Fruit fly (Drosophila melanogaster) S2 (cell line): ENCODE measurements around the gene SREBP.

ENCODE experiments used
- CG8478 ChIP-seq: fragments of >200 bp; optimal IDR thresholded peaks from 2 replicates; lab custom pipeline; 2018
- CTCF ChIP-seq, 2 experiments: fragments of >200 bp; optimal IDR thresholded peaks; 2 replicates each; lab custom pipeline; 2018

DNA sequence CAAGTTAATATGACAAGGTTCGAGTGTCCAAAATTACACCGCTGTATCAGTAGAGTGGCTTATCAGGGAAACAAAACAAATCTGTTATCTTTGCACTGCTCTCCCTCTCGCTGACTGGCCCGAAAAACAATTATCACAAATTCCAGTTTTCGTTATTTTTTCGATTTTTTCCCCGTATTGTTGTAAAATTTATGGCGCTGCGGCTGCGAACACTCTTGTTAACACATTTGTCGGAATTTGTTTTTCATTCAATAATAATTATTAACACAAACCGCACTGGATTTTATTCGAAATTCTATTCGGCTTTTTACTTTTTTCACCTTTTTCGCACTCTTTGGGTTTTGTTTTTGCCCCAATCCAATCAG lies 3.2 kb upstream of the SREBP start:
- TF ChIP-seq CG8478 (lab: Kevin White, UChicago) (no peak), CTCF (optimal IDR thresholded peaks at IDR 0.05; lab: Kevin White, UChicago) (no peak)
